Fruit fly (Drosophila melanogaster) Kc167 (cell line): ENCODE measurements around the gene UbcE2M.

ENCODE experiments used
- Myc ChIP-seq: fragments of >200 bp; optimal IDR thresholded peaks from 2 replicates; lab custom pipeline; 2017; ENCODE audit warnings: missing external identifiers
- Sin3A ChIP-seq: fragments of >200 bp; optimal IDR thresholded peaks from 2 replicates; lab custom pipeline; 2018; ENCODE audit warnings: missing external identifiers
- h ChIP-seq: fragments of >200 bp; optimal IDR thresholded peaks from 3 replicates; lab custom pipeline; 2018; ENCODE audit warnings: missing external identifiers
- insv ChIP-seq: fragments of >200 bp; optimal IDR thresholded peaks from 3 replicates; lab custom pipeline; 2018; ENCODE audit warnings: missing external identifiers
- psq ChIP-seq: fragments of >200 bp; optimal IDR thresholded peaks from 2 replicates; lab custom pipeline; 2017; ENCODE audit warnings: missing external identifiers
- ttk ChIP-seq: sonication (Bioruptor generic); optimal IDR thresholded peaks from 2 replicates; lab custom pipeline; 2017; ENCODE audit warnings: missing external identifiers

- TF ChIP-seq psq (lab: Kevin White, UChicago) (no peak), h (lab: Kevin White, UChicago) (no peak), insv (lab: Kevin White, UChicago) (no peak), ttk (lab: Kevin White, UChicago) (no peak), Myc (lab: Kevin White, UChicago) (no peak), Sin3A (lab: Kevin White, UChicago) (no peak)
These were observed 47.5 kb downstream of the UbcE2M start for dm6 chr3L:8150284-8150683.
